Fruit fly (Drosophila melanogaster): ENCODE measurements around the gene CG8010.

DNA sequence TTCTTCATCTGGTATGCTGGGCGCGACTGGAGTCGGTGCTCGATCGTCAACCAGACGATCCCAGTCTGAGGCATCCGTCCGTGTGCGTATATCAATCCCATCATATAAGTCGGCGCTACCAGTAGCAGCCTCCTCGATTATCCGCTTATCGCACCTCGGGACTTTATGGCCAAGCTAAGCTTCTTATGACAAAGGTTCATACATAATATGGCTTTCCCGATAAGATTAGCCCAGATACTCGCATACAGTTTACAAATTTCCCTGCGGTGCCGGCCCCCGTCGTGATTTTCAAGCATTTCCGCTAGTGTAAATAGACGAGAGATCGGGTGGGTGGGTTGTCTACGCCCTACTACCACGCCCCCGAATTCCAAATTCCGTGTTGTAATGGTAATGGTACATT is 11.6 kb upstream of the CG8010 start, which contains the start of gene CG8028:
- TF ChIP-seq Doc3 (GFP tag; IDR thresholded peaks at IDR 0.05; ENCODE audit: partially characterized antibody) = no peak
- TF ChIP-seq CG12744 (GFP tag; optimal IDR thresholded peaks at IDR 0.05) = no peak
- no peak for TF ChIP-seq Pdp1 (GFP tag; optimal IDR thresholded peaks at IDR 0.05)
- no peak for TF ChIP-seq p53 (GFP tag; optimal IDR thresholded peaks at IDR 0.05)
- TF ChIP-seq Adf1 (GFP tag; IDR thresholded peaks at IDR 0.05) = no peak
- TF ChIP-seq Tbp (GFP tag; optimal IDR thresholded peaks at IDR 0.05) = no peak
- no peak for TF ChIP-seq CG5953 (GFP tag; IDR thresholded peaks at IDR 0.05)
- TF ChIP-seq fu2 (GFP tag; optimal IDR thresholded peaks at IDR 0.05) = no peak
- no peak for TF ChIP-seq fd3F (GFP tag; optimal IDR thresholded peaks at IDR 0.05)
- TF ChIP-seq CG9932 (GFP tag; IDR thresholded peaks at IDR 0.05) = no peak
